Fruit fly (Drosophila melanogaster) whole organism, prepupa: ENCODE measurements around the gene CG6153.

Experiments used
- Blimp-1 ChIP-seq: fragments of 200-800 bp; sonication (Bioruptor generic); optimal IDR thresholded peaks from 3 replicates; lab custom pipeline; 2017; ENCODE audit warnings: missing biosample characterization, missing genetic modification characterization, mild to moderate bottlenecking, moderate library complexity, missing genetic modification reagents
- CG10631 ChIP-seq: fragments of 200-800 bp; sonication (Bioruptor generic); optimal IDR thresholded peaks from 2 replicates; lab custom pipeline; 2016; ENCODE audit warnings: missing biosample characterization, missing genetic modification characterization
- CG10669 ChIP-seq: fragments of 200-800 bp; sonication (Bioruptor generic); optimal IDR thresholded peaks from 3 replicates; lab custom pipeline; 2018; ENCODE audit warnings: missing biosample characterization, mild to moderate bottlenecking, missing genetic modification characterization, moderate library complexity
- CG11762 ChIP-seq: fragments of 200-800 bp; sonication (Bioruptor generic); optimal IDR thresholded peaks from 3 replicates; lab custom pipeline; 2016; ENCODE audit warnings: missing biosample characterization, missing genetic modification characterization; ENCODE audit not compliant: insufficient read depth
- CG15336 ChIP-seq: fragments of 200-800 bp; sonication (Bioruptor generic); IDR thresholded peaks from 2 replicates; pipeline ENCODE4 v1.3.6; 2022; ENCODE audit warnings: missing biosample characterization, missing genetic modification characterization
- CG16779 ChIP-seq: fragments of 200-800 bp; sonication (Bioruptor generic); optimal IDR thresholded peaks from 3 replicates; lab custom pipeline; 2017; ENCODE audit warnings: missing biosample characterization, mild to moderate bottlenecking, missing genetic modification characterization
- CG3032 ChIP-seq: fragments of 200-800 bp; optimal IDR thresholded peaks from 2 replicates; lab custom pipeline; 2019; ENCODE audit warnings: missing biosample characterization, mild to moderate bottlenecking, missing genetic modification characterization, moderate library complexity
- CG32006 ChIP-seq: fragments of 200-800 bp; sonication (Bioruptor generic); optimal IDR thresholded peaks from 3 replicates; lab custom pipeline; 2017; ENCODE audit warnings: missing biosample characterization, mild to moderate bottlenecking, missing genetic modification characterization
- CG34406 ChIP-seq: fragments of 200-800 bp; sonication (Bioruptor generic); optimal IDR thresholded peaks from 3 replicates; lab custom pipeline; 2016; ENCODE audit warnings: missing biosample characterization, missing genetic modification characterization
- CG3919 ChIP-seq: fragments of 200-800 bp; sonication (Bioruptor generic); optimal IDR thresholded peaks from 3 replicates; lab custom pipeline; 2016; ENCODE audit warnings: missing biosample characterization, missing genetic modification characterization
- CG4318 ChIP-seq: fragments of 200-800 bp; sonication (Bioruptor generic); optimal IDR thresholded peaks from 3 replicates; lab custom pipeline; 2017; ENCODE audit warnings: missing biosample characterization, mild to moderate bottlenecking, missing genetic modification characterization
- CG6163 ChIP-seq: fragments of 200-800 bp; sonication (Bioruptor generic); IDR thresholded peaks from 3 replicates; pipeline ENCODE4 v1.3.6; 2022; ENCODE audit warnings: missing biosample characterization, missing genetic modification characterization
- CG6276 ChIP-seq: fragments of 200-800 bp; sonication (Bioruptor generic); optimal IDR thresholded peaks from 2 replicates; lab custom pipeline; 2017; ENCODE audit warnings: missing biosample characterization, mild to moderate bottlenecking, missing genetic modification characterization
- CG6808 ChIP-seq: fragments of 200-800 bp; sonication (Bioruptor generic); optimal IDR thresholded peaks from 3 replicates; lab custom pipeline; 2017; ENCODE audit warnings: missing biosample characterization, missing genetic modification characterization, mild to moderate bottlenecking, moderate library complexity, missing genetic modification reagents
- CG6854 ChIP-seq: fragments of 200-800 bp; sonication (Bioruptor generic); optimal IDR thresholded peaks from 2 replicates; lab custom pipeline; 2017; ENCODE audit warnings: missing biosample characterization, mild to moderate bottlenecking, missing genetic modification characterization
- CG7368 ChIP-seq: fragments of 200-800 bp; sonication (Bioruptor generic); optimal IDR thresholded peaks from 3 replicates; lab custom pipeline; 2016; ENCODE audit warnings: missing biosample characterization, missing genetic modification characterization
- CG8119 ChIP-seq: fragments of 200-800 bp; sonication (Bioruptor generic); IDR thresholded peaks from 3 replicates; pipeline ENCODE4 v1.3.6; 2022; ENCODE audit warnings: missing biosample characterization, missing genetic modification characterization
- CG8632 ChIP-seq: fragments of 200-800 bp; sonication (Bioruptor generic); optimal IDR thresholded peaks from 3 replicates; lab custom pipeline; 2016; ENCODE audit warnings: missing biosample characterization, missing genetic modification characterization
- Eip78C ChIP-seq: fragments of 200-800 bp; sonication (Bioruptor generic); peaks from one replicate; lab custom pipeline; 2016; ENCODE audit warnings: missing biosample characterization, missing genetic modification characterization
- Eip93F ChIP-seq: fragments of 200-800 bp; sonication (Bioruptor generic); optimal IDR thresholded peaks from 2 replicates; lab custom pipeline; 2016; ENCODE audit warnings: missing biosample characterization, mild to moderate bottlenecking, missing genetic modification characterization
- Ets21C ChIP-seq: fragments of 200-800 bp; sonication (Bioruptor generic); optimal IDR thresholded peaks from 3 replicates; lab custom pipeline; 2016; ENCODE audit warnings: missing biosample characterization, missing genetic modification characterization
- Gug ChIP-seq: fragments of 200-800 bp; sonication (Bioruptor generic); IDR thresholded peaks from 2 replicates; pipeline ENCODE4 v1.3.6; 2022; ENCODE audit warnings: missing biosample characterization, missing genetic modification characterization
- Hr4 ChIP-seq: fragments of 200-800 bp; sonication (Bioruptor generic); optimal IDR thresholded peaks from 3 replicates; lab custom pipeline; 2016; ENCODE audit warnings: missing biosample characterization, missing genetic modification characterization
- Lpt ChIP-seq: fragments of 200-800 bp; sonication (Bioruptor generic); optimal IDR thresholded peaks from 3 replicates; lab custom pipeline; 2016; ENCODE audit warnings: missing biosample characterization, missing genetic modification characterization
- Met ChIP-seq: fragments of 200-800 bp; sonication (Bioruptor generic); optimal IDR thresholded peaks from 3 replicates; lab custom pipeline; 2016; ENCODE audit warnings: missing biosample characterization, missing genetic modification characterization
- OdsH ChIP-seq: fragments of 200-800 bp; sonication (Bioruptor generic); optimal IDR thresholded peaks from 3 replicates; lab custom pipeline; 2016; ENCODE audit warnings: missing biosample characterization, missing genetic modification characterization
- Sox14 ChIP-seq: fragments of 200-800 bp; sonication (Bioruptor generic); optimal IDR thresholded peaks from 3 replicates; lab custom pipeline; 2016; ENCODE audit warnings: missing biosample characterization, missing genetic modification characterization
- Sox15 ChIP-seq: fragments of 200-800 bp; sonication (Bioruptor generic); optimal IDR thresholded peaks from 3 replicates; lab custom pipeline; 2016; ENCODE audit warnings: missing biosample characterization, missing genetic modification characterization
- acj6 ChIP-seq: fragments of 200-800 bp; sonication (Bioruptor generic); optimal IDR thresholded peaks from 3 replicates; lab custom pipeline; 2016; ENCODE audit warnings: missing biosample characterization, missing genetic modification characterization
- cyc ChIP-seq: fragments of 200-800 bp; sonication (Bioruptor generic); optimal IDR thresholded peaks from 3 replicates; lab custom pipeline; 2016; ENCODE audit warnings: missing biosample characterization, missing genetic modification characterization
- dac ChIP-seq: fragments of 200-800 bp; sonication (Bioruptor generic); optimal IDR thresholded peaks from 2 replicates; lab custom pipeline; 2017; ENCODE audit warnings: missing biosample characterization, mild to moderate bottlenecking, missing genetic modification characterization
- dsx ChIP-seq: fragments of 200-800 bp; optimal IDR thresholded peaks from 3 replicates; lab custom pipeline; 2019; ENCODE audit warnings: missing biosample characterization, mild to moderate bottlenecking, missing genetic modification characterization, moderate library complexity; ENCODE audit not compliant: poor library complexity, severe bottlenecking
- eg ChIP-seq: fragments of 200-800 bp; sonication (Bioruptor generic); IDR thresholded peaks from 3 replicates; pipeline ENCODE4 v1.3.6; 2022; ENCODE audit warnings: missing biosample characterization, missing genetic modification characterization
- esn ChIP-seq: fragments of 200-800 bp; sonication (Bioruptor generic); optimal IDR thresholded peaks from 2 replicates; lab custom pipeline; 2016; ENCODE audit warnings: missing biosample characterization, mild to moderate bottlenecking, missing genetic modification characterization, moderate library complexity
- fd59A ChIP-seq: fragments of 200-800 bp; sonication (Bioruptor generic); optimal IDR thresholded peaks from 2 replicates; lab custom pipeline; 2017; ENCODE audit warnings: missing biosample characterization, mild to moderate bottlenecking, missing genetic modification characterization, missing genetic modification reagents
- fd85E ChIP-seq: fragments of 200-800 bp; sonication (Bioruptor generic); optimal IDR thresholded peaks from 3 replicates; lab custom pipeline; 2016; ENCODE audit warnings: missing biosample characterization, missing genetic modification characterization
- fkh ChIP-seq: fragments of 200-800 bp; sonication (Bioruptor generic); optimal IDR thresholded peaks from 3 replicates; lab custom pipeline; 2017; ENCODE audit warnings: missing biosample characterization, mild to moderate bottlenecking, missing genetic modification characterization, moderate library complexity
- net ChIP-seq: fragments of 200-800 bp; sonication (Bioruptor generic); optimal IDR thresholded peaks from 3 replicates; lab custom pipeline; 2016; ENCODE audit warnings: missing biosample characterization, missing genetic modification characterization
- pdm3 ChIP-seq: fragments of 200-800 bp; sonication (Bioruptor generic); optimal IDR thresholded peaks from 3 replicates; lab custom pipeline; 2016; ENCODE audit warnings: missing biosample characterization, missing genetic modification characterization
- salr ChIP-seq, 2 experiments: fragments of 200-800 bp; sonication (Bioruptor generic); optimal IDR thresholded peaks; 3 replicates each; lab custom pipeline; 2016 to 2018; ENCODE audit warnings: missing biosample characterization in 2 of 2, missing genetic modification characterization in 2 of 2, mild to moderate bottlenecking in 1 of 2
- spab ChIP-seq: fragments of 200-800 bp; sonication (Bioruptor generic); optimal IDR thresholded peaks from 2 replicates; lab custom pipeline; 2017; ENCODE audit warnings: missing biosample characterization, mild to moderate bottlenecking, missing genetic modification characterization, missing genetic modification reagents
- ss ChIP-seq, 2 experiments: fragments of 200-800 bp; sonication (Bioruptor generic); optimal IDR thresholded peaks; 2 replicates in 1 of 2; 3 replicates in 1 of 2; lab custom pipeline; 2017 to 2018; ENCODE audit warnings: mild to moderate bottlenecking in 2 of 2, missing biosample characterization in 2 of 2, missing genetic modification characterization in 2 of 2, moderate library complexity in 1 of 2
- svp ChIP-seq: fragments of 200-800 bp; sonication (Bioruptor generic); peaks from one replicate; lab custom pipeline; 2016; ENCODE audit warnings: missing biosample characterization, missing genetic modification characterization
- topi ChIP-seq: fragments of 200-800 bp; sonication (Bioruptor generic); optimal IDR thresholded peaks from 3 replicates; lab custom pipeline; 2016; ENCODE audit warnings: missing biosample characterization, missing genetic modification characterization
- vri ChIP-seq: fragments of 200-800 bp; sonication (Bioruptor generic); optimal IDR thresholded peaks from 3 replicates; lab custom pipeline; 2016; ENCODE audit warnings: missing biosample characterization, mild to moderate bottlenecking, missing genetic modification characterization

The CG6153 gene

DNA sequence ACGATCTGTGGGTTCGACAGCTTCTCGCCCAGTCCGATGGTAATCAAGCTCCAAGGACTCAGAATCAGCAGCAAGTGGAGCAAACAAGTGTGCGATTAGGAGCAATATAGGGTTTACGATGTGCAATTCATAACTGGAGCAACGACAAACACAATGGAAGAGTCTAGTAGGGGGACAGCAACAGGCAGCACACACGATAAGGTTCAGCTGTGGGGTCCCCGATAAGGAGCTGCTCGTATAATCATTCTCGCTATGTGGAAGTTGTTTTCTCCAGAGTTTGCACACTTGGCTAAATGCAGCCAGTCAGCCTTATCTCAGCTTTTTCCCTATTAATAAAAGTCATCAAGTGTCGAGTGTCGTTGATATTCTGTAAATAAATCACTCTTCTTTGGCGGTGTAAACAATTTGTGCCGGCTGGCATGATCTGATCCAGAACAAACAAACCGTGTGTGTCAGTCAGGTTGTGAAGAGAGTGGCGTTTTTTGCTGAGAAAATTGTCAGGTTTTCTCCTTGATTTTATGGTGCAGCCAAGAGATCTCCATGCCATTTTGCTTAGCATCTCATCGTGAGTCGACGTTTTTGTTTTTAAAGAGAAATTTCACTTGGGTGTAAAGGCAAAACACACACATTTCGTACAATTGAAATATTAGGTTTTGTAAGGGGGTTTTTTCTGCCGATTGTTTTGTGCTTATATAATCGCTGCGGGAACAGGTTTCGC, 27.1 kb downstream of the CG6153 start (continued):
- TF ChIP-seq CG6276 (GFP tag; lab: Kevin White, UChicago) = no peak
- peak; percentile 82 for TF ChIP-seq vri
- peak; percentile 18 for TF ChIP-seq CG6808 (GFP tag; lab: Kevin White, UChicago)
- no peak for TF ChIP-seq CG8119 (GFP tag; lab: Robert Waterston, UW)

DNA sequence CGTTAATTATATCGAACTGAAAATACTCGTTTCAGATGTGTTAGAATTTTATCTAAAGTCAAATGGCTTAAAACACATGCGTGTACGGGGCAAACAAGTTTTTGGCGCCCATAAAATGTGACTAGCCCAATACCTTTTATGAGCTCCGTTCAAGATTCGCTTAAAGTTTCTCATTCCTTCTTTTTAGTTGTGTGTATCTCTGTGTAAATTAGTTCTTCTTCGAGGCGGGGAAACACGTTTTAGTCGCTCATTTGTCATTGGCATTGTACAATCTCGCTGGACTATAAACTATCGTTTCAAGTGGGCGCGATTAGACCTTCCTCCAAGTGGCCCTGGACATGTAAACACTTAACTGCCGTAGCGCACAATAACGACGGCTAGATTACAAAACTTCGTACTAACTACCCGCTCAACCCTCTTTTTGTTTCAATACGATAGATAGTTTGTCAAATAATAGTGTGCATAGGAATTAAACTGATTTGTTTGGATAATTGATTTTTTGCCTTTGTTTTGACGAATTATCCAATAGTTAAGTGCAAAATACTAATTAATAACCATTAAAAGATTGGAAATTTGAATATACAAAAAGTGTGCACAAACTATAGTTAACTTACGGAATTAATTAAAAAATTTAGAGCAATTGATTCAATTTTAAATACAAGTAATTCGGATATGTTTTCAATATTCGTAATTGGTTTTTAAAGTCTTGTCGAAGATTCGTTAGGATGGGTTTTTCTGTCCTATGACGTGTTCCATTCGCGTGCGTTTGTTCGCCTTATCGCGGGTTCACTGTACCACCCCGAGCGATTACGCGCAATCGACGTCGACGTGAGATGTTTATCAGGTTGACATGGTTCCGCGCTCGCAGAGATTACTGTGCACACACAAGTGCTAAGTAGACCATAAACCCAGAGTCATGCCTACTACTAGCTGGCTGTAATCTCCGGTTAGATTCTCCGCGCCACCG, 27.9 kb downstream of the CG6153 start:
- TF ChIP-seq CG10669 (GFP tag; lab: Kevin White, UChicago) (peak; percentile 58), CG10631 (no peak), CG7368 (GFP tag; lab: Kevin White, UChicago) (peak; percentile 0), dsx (no peak), CG8119 (GFP tag; lab: Robert Waterston, UW) (no peak), Hr4 (GFP tag; lab: Kevin White, UChicago) (peak; percentile 53), Lpt (GFP tag; lab: Kevin White, UChicago) (peak; percentile 3), fd59A (GFP tag; lab: Kevin White, UChicago) (no peak), CG32006 (GFP tag; lab: Kevin White, UChicago) (peak; percentile 58), Sox15 (GFP tag; lab: Kevin White, UChicago) (no peak), CG4318 (no peak), Blimp-1 (GFP tag; lab: Kevin White, UChicago) (no peak), CG6163 (peak; percentile 67; the same call in 2 of the 3 replicates), Gug (GFP tag; lab: Robert Waterston, UW) (peak; percentile 32; the same call in 1 of the 2 replicates), fd85E (GFP tag; lab: Kevin White, UChicago) (no peak), net (GFP tag; lab: Kevin White, UChicago) (peak; percentile 29), CG3032 (tag; lab: Kevin White, UChicago) (peak; percentile 40), OdsH (GFP tag; lab: Kevin White, UChicago) (peak; percentile 47), esn (GFP tag; lab: Kevin White, UChicago) (peak; percentile 42), Met (GFP tag; lab: Kevin White, UChicago) (peak; percentile 39), CG16779 (tag; lab: Kevin White, UChicago) (peak; percentile 9), topi (GFP tag; lab: Kevin White, UChicago) (peak; percentile 48), CG15336 (GFP tag; lab: Robert Waterston, UW) (peak; percentile 45; the same call in 1 of the 2 replicates), Eip93F (no peak), spab (peak; percentile 36), Ets21C (no peak), svp (GFP tag; lab: Kevin White, UChicago) (peak; percentile 94), Sox14 (GFP tag; lab: Kevin White, UChicago) (peak; percentile 26), Eip78C (GFP tag; lab: Kevin White, UChicago) (peak; percentile 88), CG8632 (GFP tag; lab: Kevin White, UChicago) (no peak), CG6854 (GFP tag; lab: Kevin White, UChicago) (no peak), acj6 (GFP tag; lab: Kevin White, UChicago) (peak; percentile 23), CG34406 (peak; percentile 6), vri (peak; percentile 83), CG3919 (peak; percentile 26), CG6276 (GFP tag; lab: Kevin White, UChicago) (peak; percentile 51), dac (no peak), cyc (peak; percentile 48), CG11762 (GFP tag; lab: Kevin White, UChicago) (peak; percentile 11), salr (GFP tag; optimal IDR thresholded peaks at IDR 0.05; lab: Kevin White, UChicago) (no peak), ss (GFP tag; optimal IDR thresholded peaks at IDR 0.05; lab: Kevin White, UChicago) (peak in 1 of 2 experiments; percentile 12), pdm3 (GFP tag; lab: Kevin White, UChicago) (no peak), eg (GFP tag; lab: Robert Waterston, UW) (peak; percentile 61; the same call in 2 of the 3 replicates), fkh (GFP tag; lab: Kevin White, UChicago) (peak; percentile 12)
